Fruit fly (Drosophila melanogaster) whole organism, embryonic: ENCODE results near the gene gogo.

Experiments used
- Abd-B ChIP-seq: fragments of 200-800 bp; sonication (Bioruptor generic); optimal IDR thresholded peaks from 2 replicates; lab custom pipeline; 2018; ENCODE audit warnings: missing biosample characterization, mild to moderate bottlenecking, missing genetic modification characterization, moderate library complexity
- Asciz ChIP-seq: fragments of 200-800 bp; sonication (Bioruptor generic); optimal IDR thresholded peaks from 2 replicates; lab custom pipeline; 2017; ENCODE audit warnings: missing biosample characterization, mild to moderate bottlenecking, missing genetic modification characterization, missing genetic modification reagents
- CG10147 ChIP-seq: fragments of 200-800 bp; sonication (Bioruptor generic); optimal IDR thresholded peaks from 2 replicates; lab custom pipeline; 2019; ENCODE audit warnings: missing biosample characterization, mild to moderate bottlenecking, missing genetic modification characterization, moderate library complexity
- CG10366 ChIP-seq: fragments of 200-800 bp; sonication (Bioruptor generic); IDR thresholded peaks from 2 replicates; pipeline ENCODE4 v1.3.6; 2022; ENCODE audit warnings: missing biosample characterization, missing genetic modification characterization
- CG10543 ChIP-seq: fragments of 200-800 bp; sonication (Bioruptor generic); optimal IDR thresholded peaks from 3 replicates; lab custom pipeline; 2017; ENCODE audit warnings: missing biosample characterization, mild to moderate bottlenecking, missing genetic modification characterization, moderate library complexity
- CG12391 ChIP-seq: fragments of 200-800 bp; sonication (Bioruptor generic); optimal IDR thresholded peaks from 3 replicates; lab custom pipeline; 2018; ENCODE audit warnings: missing biosample characterization, mild to moderate bottlenecking, missing genetic modification characterization, moderate library complexity
- CG12769 ChIP-seq: fragments of 200-800 bp; sonication (Bioruptor generic); optimal IDR thresholded peaks from 2 replicates; lab custom pipeline; 2019; ENCODE audit warnings: missing biosample characterization, mild to moderate bottlenecking, missing genetic modification characterization, moderate library complexity
- CG13287 ChIP-seq: fragments of 200-800 bp; sonication (Bioruptor generic); IDR thresholded peaks from 2 replicates; pipeline ENCODE4 v1.3.6; 2022; ENCODE audit warnings: missing biosample characterization, missing genetic modification characterization; ENCODE audit not compliant: partially characterized antibody
- CG13775 ChIP-seq: fragments of 200-800 bp; sonication (Bioruptor generic); optimal IDR thresholded peaks from 3 replicates; lab custom pipeline; 2017; ENCODE audit warnings: missing biosample characterization, mild to moderate bottlenecking, missing genetic modification characterization
- CG15073 ChIP-seq: fragments of 200-800 bp; sonication (Bioruptor generic); optimal IDR thresholded peaks from 2 replicates; lab custom pipeline; 2016; ENCODE audit warnings: missing biosample characterization, missing genetic modification characterization
- CG17361 ChIP-seq: fragments of 200-800 bp; sonication (Bioruptor generic); IDR thresholded peaks from 3 replicates; pipeline ENCODE4 v1.3.6; 2022; ENCODE audit warnings: missing biosample characterization, missing genetic modification characterization
- CG18619 ChIP-seq: fragments of 200-800 bp; sonication (Bioruptor generic); optimal IDR thresholded peaks from 3 replicates; lab custom pipeline; 2017; ENCODE audit warnings: missing biosample characterization, mild to moderate bottlenecking, missing genetic modification characterization
- CG2712 ChIP-seq: fragments of 200-800 bp; optimal IDR thresholded peaks from 3 replicates; lab custom pipeline; 2019; ENCODE audit warnings: missing biosample characterization, mild to moderate bottlenecking, missing genetic modification characterization, moderate library complexity
- CG3163 ChIP-seq: fragments of 200-800 bp; sonication (Bioruptor generic); optimal IDR thresholded peaks from 3 replicates; lab custom pipeline; 2016; ENCODE audit warnings: missing biosample characterization, missing genetic modification characterization
- CG33557 ChIP-seq: fragments of 200-800 bp; sonication (Bioruptor generic); optimal IDR thresholded peaks from 2 replicates; lab custom pipeline; 2019; ENCODE audit warnings: missing biosample characterization, mild to moderate bottlenecking, missing genetic modification characterization, moderate library complexity
- CG3407 ChIP-seq: fragments of 200-800 bp; sonication (Bioruptor generic); optimal IDR thresholded peaks from 2 replicates; lab custom pipeline; 2018; ENCODE audit warnings: missing biosample characterization, mild to moderate bottlenecking, missing genetic modification characterization
- CG6813 ChIP-seq: fragments of 200-800 bp; sonication (Bioruptor generic); optimal IDR thresholded peaks from 2 replicates; lab custom pipeline; 2017; ENCODE audit warnings: missing biosample characterization, missing genetic modification characterization, mild to moderate bottlenecking, moderate library complexity, missing genetic modification reagents
- CG7556 ChIP-seq: fragments of 200-800 bp; sonication (Bioruptor generic); optimal IDR thresholded peaks from 2 replicates; lab custom pipeline; 2017; ENCODE audit warnings: missing biosample characterization, mild to moderate bottlenecking, missing genetic modification characterization
- CG8478 ChIP-seq: fragments of >200 bp; optimal IDR thresholded peaks from 2 replicates; lab custom pipeline; 2018
- CG8924 ChIP-seq: fragments of 200-800 bp; optimal IDR thresholded peaks from 3 replicates; lab custom pipeline; 2019; ENCODE audit warnings: missing biosample characterization, mild to moderate bottlenecking, missing genetic modification characterization, moderate library complexity
- CoRest ChIP-seq: fragments of 200-800 bp; sonication (Bioruptor generic); optimal IDR thresholded peaks from 3 replicates; lab custom pipeline; 2018; ENCODE audit warnings: missing biosample characterization, mild to moderate bottlenecking, missing genetic modification characterization, moderate library complexity
- D ChIP-seq, 2 experiments: fragments of 200-800 bp in 1 of 2; fragments of >200 bp in 1 of 2; sonication (Bioruptor generic) in 1 of 2; optimal IDR thresholded peaks; 2 replicates in 1 of 2; 3 replicates in 1 of 2; lab custom pipeline; 2017; ENCODE audit warnings: mild to moderate bottlenecking in 1 of 2, missing biosample characterization in 1 of 2, missing genetic modification characterization in 1 of 2, missing genetic modification reagents in 1 of 2
- Drgx ChIP-seq: fragments of 200-800 bp; sonication (Bioruptor generic); IDR thresholded peaks from 2 replicates; pipeline ENCODE4 v1.3.6; 2022; ENCODE audit warnings: missing biosample characterization, missing genetic modification characterization
- MBD-R2 ChIP-seq: fragments of 200-800 bp; sonication (Bioruptor generic); IDR thresholded peaks from 2 replicates; pipeline ENCODE4 v1.3.6; 2022; ENCODE audit warnings: missing biosample characterization, missing genetic modification characterization
- MESR4 ChIP-seq: fragments of 200-800 bp; sonication (Bioruptor generic); optimal IDR thresholded peaks from 2 replicates; lab custom pipeline; 2018; ENCODE audit warnings: missing biosample characterization, mild to moderate bottlenecking, missing genetic modification characterization, moderate library complexity
- PHDP ChIP-seq: fragments of 200-800 bp; sonication (Bioruptor generic); optimal IDR thresholded peaks from 3 replicates; lab custom pipeline; 2018; ENCODE audit warnings: missing biosample characterization, mild to moderate bottlenecking, missing genetic modification characterization, moderate library complexity
- Pdp1 ChIP-seq, 2 experiments: fragments of 200-800 bp; sonication (Bioruptor generic); optimal IDR thresholded peaks; 3 replicates each; lab custom pipeline; 2016; ENCODE audit warnings: missing biosample characterization in 2 of 2, missing genetic modification characterization in 2 of 2, mild to moderate bottlenecking in 1 of 2, moderate library complexity in 1 of 2
- Rfx ChIP-seq: fragments of 200-800 bp; sonication (Bioruptor generic); IDR thresholded peaks from 2 replicates; pipeline ENCODE4 v1.3.6; 2022; ENCODE audit warnings: missing biosample characterization, missing genetic modification characterization
- Sin3A ChIP-seq: fragments of >200 bp; optimal IDR thresholded peaks from 2 replicates; lab custom pipeline; 2018
- Sry-β ChIP-seq: fragments of 200-800 bp; sonication (Bioruptor generic); optimal IDR thresholded peaks from 2 replicates; lab custom pipeline; 2018; ENCODE audit warnings: missing biosample characterization, mild to moderate bottlenecking, missing genetic modification characterization, moderate library complexity
- Sry-δ ChIP-seq: fragments of 200-800 bp; sonication (Bioruptor generic); optimal IDR thresholded peaks from 2 replicates; lab custom pipeline; 2016; ENCODE audit warnings: missing biosample characterization, missing genetic modification characterization
- Stat92E ChIP-seq, 3 experiments: fragments of >200 bp in 2 of 3; fragments of 200-800 bp in 1 of 3; sonication (Bioruptor generic) in 1 of 3; optimal IDR thresholded peaks; 2 replicates each; lab custom pipeline; 2017 to 2019; ENCODE audit warnings: missing biosample characterization in 3 of 3, missing genetic modification characterization in 3 of 3, mild to moderate bottlenecking in 1 of 3, moderate library complexity in 1 of 3
- Vsx1 ChIP-seq: fragments of 200-800 bp; sonication (Bioruptor generic); optimal IDR thresholded peaks from 2 replicates; lab custom pipeline; 2017; ENCODE audit warnings: missing biosample characterization, mild to moderate bottlenecking, missing genetic modification characterization, missing genetic modification reagents
- bab2 ChIP-seq: fragments of 200-800 bp; sonication (Bioruptor generic); optimal IDR thresholded peaks from 2 replicates; lab custom pipeline; 2016; ENCODE audit warnings: missing biosample characterization, missing genetic modification characterization
- bbx ChIP-seq: fragments of 200-800 bp; sonication (Bioruptor generic); IDR thresholded peaks from 2 replicates; pipeline ENCODE4 v1.3.6; 2022; ENCODE audit warnings: missing biosample characterization, missing genetic modification characterization; ENCODE audit not compliant: partially characterized antibody
- bcd ChIP-seq: fragments of 200-800 bp; sonication (Bioruptor generic); optimal IDR thresholded peaks from 2 replicates; lab custom pipeline; 2017; ENCODE audit warnings: missing biosample characterization, mild to moderate bottlenecking, missing genetic modification characterization
- esg ChIP-seq: fragments of 200-800 bp; sonication (Bioruptor generic); conservative IDR thresholded peaks from 2 replicates; pipeline ENCODE4 v1.3.6; 2022; ENCODE audit warnings: missing biosample characterization, missing genetic modification characterization
- fd64A ChIP-seq: fragments of 200-800 bp; sonication (Bioruptor generic); optimal IDR thresholded peaks from 3 replicates; lab custom pipeline; 2018; ENCODE audit warnings: missing biosample characterization, mild to moderate bottlenecking, missing genetic modification characterization
- ham ChIP-seq: fragments of 200-800 bp; sonication (Bioruptor generic); IDR thresholded peaks from 2 replicates; pipeline ENCODE4 v1.3.6; 2022; ENCODE audit warnings: missing biosample characterization, missing genetic modification characterization
- lilli ChIP-seq: fragments of 200-800 bp; sonication (Bioruptor generic); optimal IDR thresholded peaks from 3 replicates; lab custom pipeline; 2016; ENCODE audit warnings: missing biosample characterization, missing genetic modification characterization
- mld ChIP-seq: fragments of 200-800 bp; sonication (Bioruptor generic); IDR thresholded peaks from 3 replicates; pipeline ENCODE4 v1.3.6; 2022; ENCODE audit warnings: missing biosample characterization, missing genetic modification characterization; ENCODE audit not compliant: partially characterized antibody
- pfk ChIP-seq: fragments of 200-800 bp; sonication (Bioruptor generic); optimal IDR thresholded peaks from 2 replicates; lab custom pipeline; 2018; ENCODE audit warnings: missing biosample characterization, mild to moderate bottlenecking, missing genetic modification characterization, moderate library complexity
- phol ChIP-seq: fragments of 200-800 bp; sonication (Bioruptor generic); optimal IDR thresholded peaks from 3 replicates; lab custom pipeline; 2018; ENCODE audit warnings: missing biosample characterization, mild to moderate bottlenecking, missing genetic modification characterization, moderate library complexity
- pum ChIP-seq: fragments of 200-800 bp; sonication (Bioruptor generic); optimal IDR thresholded peaks from 2 replicates; lab custom pipeline; 2016; ENCODE audit warnings: missing biosample characterization, missing genetic modification characterization
- rib ChIP-seq: fragments of 200-800 bp; sonication (Bioruptor generic); IDR thresholded peaks from 2 replicates; pipeline ENCODE4 v1.3.6; 2022; ENCODE audit warnings: missing biosample characterization, missing genetic modification characterization
- salm ChIP-seq: fragments of 200-800 bp; sonication (Bioruptor generic); optimal IDR thresholded peaks from 2 replicates; lab custom pipeline; 2018; ENCODE audit warnings: missing biosample characterization, mild to moderate bottlenecking, missing genetic modification characterization
- sr ChIP-seq: fragments of 200-800 bp; sonication (Bioruptor generic); IDR thresholded peaks from 3 replicates; pipeline ENCODE4 v1.3.6; 2022; ENCODE audit warnings: missing biosample characterization, missing genetic modification characterization
- stwl ChIP-seq: fragments of 200-800 bp; sonication (Bioruptor generic); optimal IDR thresholded peaks from 3 replicates; lab custom pipeline; 2018; ENCODE audit warnings: missing biosample characterization, mild to moderate bottlenecking, missing genetic modification characterization, moderate library complexity

The gogo gene

DNA sequence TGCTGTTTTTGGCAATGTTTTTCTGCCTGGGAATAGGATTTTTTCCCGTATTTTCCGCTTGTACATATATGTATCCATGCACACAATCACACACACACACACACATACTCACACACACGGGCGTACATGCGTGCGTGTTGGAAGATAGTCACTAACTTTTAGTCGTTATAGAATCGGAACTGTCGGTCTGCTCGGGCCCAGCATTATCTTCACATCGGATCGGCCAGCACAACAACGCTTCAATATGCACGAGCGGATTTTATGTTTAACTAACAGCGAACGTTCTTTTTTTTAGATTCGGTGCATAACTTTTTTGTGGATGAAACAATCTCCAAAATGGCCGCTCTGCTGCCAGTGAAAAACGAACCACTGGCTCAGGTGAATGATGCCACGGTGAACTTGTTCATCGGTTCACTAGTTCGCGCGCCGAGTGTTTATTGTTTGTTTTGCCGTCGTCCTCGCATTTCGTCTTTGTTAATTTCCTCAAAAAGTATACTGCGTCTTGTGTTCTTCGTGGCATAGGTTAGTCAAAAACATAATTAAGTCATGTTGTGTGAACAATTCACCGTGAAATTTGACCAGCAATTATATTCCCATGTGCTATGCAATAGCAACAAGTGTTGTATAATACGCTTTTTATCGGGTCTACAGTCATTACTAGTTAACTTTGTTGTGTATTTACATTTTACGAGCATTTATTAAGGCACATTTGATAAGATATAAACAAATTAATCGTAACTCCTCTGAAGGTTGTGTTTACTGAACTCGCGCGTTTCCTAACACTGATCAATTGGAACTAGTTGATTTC lies 53.6 kb downstream of the gogo start, which contains the start of the genes CG6951 and CG17233 (continued):
- TF ChIP-seq rib (GFP tag; lab: Robert Waterston, UW) (no peak), CG12391 (tag; lab: Kevin White, UChicago) (no peak), Sry-β (GFP tag; lab: Kevin White, UChicago) (no peak), Sin3A (lab: Kevin White, UChicago) (peak; percentile 24), CG10543 (GFP tag; lab: Kevin White, UChicago) (no peak), CG17361 (GFP tag; lab: Robert Waterston, UW) (no peak), Pdp1 (GFP tag; optimal IDR thresholded peaks at IDR 0.05; lab: Kevin White, UChicago) (peak in 1 of 2 experiments; percentile 78), CG12769 (tag; lab: Kevin White, UChicago) (no peak), CG2712 (tag; lab: Kevin White, UChicago) (no peak), CG6813 (GFP tag; lab: Kevin White, UChicago) (no peak), sr (no peak), CG15073 (GFP tag; lab: Kevin White, UChicago) (no peak), pfk (GFP tag; lab: Kevin White, UChicago) (no peak), CG3163 (GFP tag; lab: Kevin White, UChicago) (no peak), CG13775 (GFP tag; lab: Kevin White, UChicago) (no peak), Rfx (GFP tag; lab: Robert Waterston, UW) (no peak), CG33557 (GFP tag; lab: Kevin White, UChicago) (no peak), Stat92E (GFP tag; optimal IDR thresholded peaks at IDR 0.05; lab: Kevin White, UChicago) (no peak), CG8478 (peak; percentile 76), esg (GFP tag; lab: Robert Waterston, UW) (no peak), CoRest (tag; lab: Kevin White, UChicago) (no peak), CG3407 (no peak), pum (no peak), fd64A (GFP tag; lab: Kevin White, UChicago) (no peak), PHDP (tag; lab: Kevin White, UChicago) (no peak), phol (tag; lab: Kevin White, UChicago) (peak; percentile 96), Drgx (GFP tag; lab: Robert Waterston, UW) (no peak), salm (tag; lab: Kevin White, UChicago) (no peak), Abd-B (no peak), bab2 (GFP tag; lab: Kevin White, UChicago) (peak; percentile 10), CG10366 (no peak), mld (no peak), lilli (GFP tag; lab: Kevin White, UChicago) (peak; percentile 25), Asciz (GFP tag; lab: Kevin White, UChicago) (no peak), D (optimal IDR thresholded peaks at IDR 0.05; lab: Kevin White, UChicago) (no peak), D (GFP tag; optimal IDR thresholded peaks at IDR 0.05; lab: Kevin White, UChicago) (no peak), stwl (tag; lab: Kevin White, UChicago) (no peak), CG8924 (tag; lab: Kevin White, UChicago) (peak; percentile 42), bbx (GFP tag; lab: Robert Waterston, UW) (peak; percentile 26; the same call in 1 of the 2 replicates), CG13287 (peak; percentile 31), CG7556 (GFP tag; lab: Kevin White, UChicago) (no peak), Sry-δ (GFP tag; lab: Kevin White, UChicago) (peak; percentile 21), MESR4 (GFP tag; lab: Kevin White, UChicago) (peak; percentile 97), bcd (GFP tag; lab: Kevin White, UChicago) (no peak), CG10147 (GFP tag; lab: Kevin White, UChicago) (no peak), MBD-R2 (GFP tag; lab: Robert Waterston, UW) (peak; percentile 13; the same call in 1 of the 2 replicates), Vsx1 (GFP tag; lab: Kevin White, UChicago) (no peak), CG18619 (GFP tag; lab: Kevin White, UChicago) (no peak), ham (GFP tag; lab: Robert Waterston, UW) (no peak)
